Worm (Caenorhabditis elegans) whole organism, L3 larva: ENCODE measurements around the gene C04E7.5.
A peak's percentile ranks its signal among the peaks of the same experiment; 100 is the strongest.

Experiments used
- ZK546.5 ChIP-seq: sonication (generic microtip); optimal IDR thresholded peaks from 2 replicates; lab custom pipeline; 2017; ENCODE audit warnings: missing biosample characterization, missing genetic modification characterization
- aly-2 ChIP-seq: fragments of 150-350 bp; optimal IDR thresholded peaks from 2 replicates; lab custom pipeline; 2014; ENCODE audit warnings: missing biosample characterization, missing genetic modification characterization
- ama-1 ChIP-seq: fragments of 150-350 bp; optimal IDR thresholded peaks from 2 replicates; lab custom pipeline; 2018
- ceh-28 ChIP-seq: fragments of 150-350 bp; optimal IDR thresholded peaks from 2 replicates; lab custom pipeline; 2014; ENCODE audit warnings: missing biosample characterization, missing genetic modification reagents, missing genetic modification characterization
- ceh-82 ChIP-seq: fragments of 150-350 bp; optimal IDR thresholded peaks from 2 replicates; lab custom pipeline; 2014; ENCODE audit warnings: missing biosample characterization, missing genetic modification characterization
- daf-12 ChIP-seq: fragments of 150-350 bp; optimal IDR thresholded peaks from 2 replicates; lab custom pipeline; 2014; ENCODE audit warnings: missing biosample characterization, missing genetic modification reagents, missing genetic modification characterization
- egl-27 ChIP-seq: sonication (generic microtip); optimal IDR thresholded peaks from 4 replicates; lab custom pipeline; 2017; ENCODE audit warnings: missing biosample characterization, missing genetic modification reagents, missing genetic modification characterization
- egl-5 ChIP-seq: fragments of 150-350 bp; optimal IDR thresholded peaks from 2 replicates; lab custom pipeline; 2017; ENCODE audit warnings: missing biosample characterization, missing genetic modification reagents, missing genetic modification characterization, inconsistent platforms
- elt-1 ChIP-seq: fragments of 150-350 bp; optimal IDR thresholded peaks from 2 replicates; lab custom pipeline; 2014; ENCODE audit warnings: missing biosample characterization, missing genetic modification characterization
- elt-2 ChIP-seq: sonication (generic microtip); optimal IDR thresholded peaks from 2 replicates; lab custom pipeline; 2016; ENCODE audit warnings: missing genetic modification reagents, mild to moderate bottlenecking, missing genetic modification characterization, missing compliant biosample characterization
- elt-3 ChIP-seq, 3 experiments: fragments of 150-350 bp in 1 of 3; sonication (generic microtip) in 2 of 3; optimal IDR thresholded peaks; 2 replicates in 2 of 3; 4 replicates in 1 of 3; lab custom pipeline; 2014 to 2017; ENCODE audit warnings: missing biosample characterization in 3 of 3, missing genetic modification characterization in 3 of 3
- eor-1 ChIP-seq, 2 experiments: fragments of 150-350 bp; optimal IDR thresholded peaks; 2 replicates each; lab custom pipeline; 2014 to 2018; ENCODE audit warnings: missing biosample characterization in 2 of 2, missing genetic modification characterization in 2 of 2
- fkh-2 ChIP-seq: fragments of 150-350 bp; optimal IDR thresholded peaks from 2 replicates; lab custom pipeline; 2014; ENCODE audit warnings: missing biosample characterization, missing genetic modification reagents, missing genetic modification characterization
- hmg-11 ChIP-seq: sonication (generic microtip); optimal IDR thresholded peaks from 2 replicates; lab custom pipeline; 2016; ENCODE audit warnings: missing genetic modification characterization, missing compliant biosample characterization
- jun-1 ChIP-seq: fragments of 150-350 bp; optimal IDR thresholded peaks from 2 replicates; lab custom pipeline; 2014; ENCODE audit warnings: missing biosample characterization, missing genetic modification reagents, missing genetic modification characterization
- lin-15B ChIP-seq: fragments of 150-350 bp; optimal IDR thresholded peaks from 2 replicates; lab custom pipeline; 2014; ENCODE audit warnings: missing biosample characterization, missing genetic modification characterization
- lsy-12 ChIP-seq: sonication (generic microtip); optimal IDR thresholded peaks from 2 replicates; lab custom pipeline; 2016; ENCODE audit warnings: mild to moderate bottlenecking, missing genetic modification characterization, missing compliant biosample characterization
- nhr-11 ChIP-seq: fragments of 150-350 bp; optimal IDR thresholded peaks from 2 replicates; lab custom pipeline; 2014; ENCODE audit warnings: missing biosample characterization, missing genetic modification characterization
- nhr-12 ChIP-seq: fragments of 150-350 bp; optimal IDR thresholded peaks from 2 replicates; lab custom pipeline; 2014; ENCODE audit warnings: missing biosample characterization, missing genetic modification characterization
- nhr-23 ChIP-seq: fragments of 150-350 bp; optimal IDR thresholded peaks from 2 replicates; lab custom pipeline; 2014; ENCODE audit warnings: missing biosample characterization, missing genetic modification reagents, missing genetic modification characterization
- nhr-237 ChIP-seq: fragments of 150-350 bp; optimal IDR thresholded peaks from 2 replicates; lab custom pipeline; 2014; ENCODE audit warnings: missing biosample characterization, missing genetic modification characterization
- nhr-28 ChIP-seq: fragments of 150-350 bp; optimal IDR thresholded peaks from 2 replicates; lab custom pipeline; 2014; ENCODE audit warnings: missing biosample characterization, missing genetic modification characterization
- nhr-43 ChIP-seq: sonication (generic microtip); optimal IDR thresholded peaks from 2 replicates; lab custom pipeline; 2016; ENCODE audit warnings: mild to moderate bottlenecking, missing genetic modification characterization, missing compliant biosample characterization; ENCODE audit not compliant: poor library complexity, severe bottlenecking
- nhr-67 ChIP-seq: fragments of 150-350 bp; optimal IDR thresholded peaks from 2 replicates; lab custom pipeline; 2014; ENCODE audit warnings: missing biosample characterization, missing genetic modification characterization
- nhr-76 ChIP-seq: fragments of 150-350 bp; sonication (generic microtip); optimal IDR thresholded peaks from 5 replicates; lab custom pipeline; 2014; ENCODE audit warnings: missing biosample characterization, missing genetic modification characterization
- pha-4 ChIP-seq: fragments of 150-350 bp; optimal IDR thresholded peaks from 2 replicates; lab custom pipeline; 2014; ENCODE audit warnings: missing biosample characterization, missing genetic modification reagents, missing genetic modification characterization
- pqm-1 ChIP-seq: fragments of 150-350 bp; optimal IDR thresholded peaks from 2 replicates; lab custom pipeline; 2017; ENCODE audit warnings: missing biosample characterization, missing genetic modification characterization, inconsistent platforms
- sea-2 ChIP-seq: fragments of 150-350 bp; sonication (generic microtip); optimal IDR thresholded peaks from 4 replicates; lab custom pipeline; 2014; ENCODE audit warnings: missing biosample characterization, missing genetic modification reagents, missing genetic modification characterization
- snpc-4 ChIP-seq: fragments of 150-350 bp; optimal IDR thresholded peaks from 2 replicates; lab custom pipeline; 2014; ENCODE audit warnings: missing biosample characterization, missing genetic modification characterization
- tbx-2 ChIP-seq: sonication (generic microtip); optimal IDR thresholded peaks from 2 replicates; lab custom pipeline; 2016; ENCODE audit warnings: mild to moderate bottlenecking, missing genetic modification characterization, missing compliant biosample characterization
- unc-62 ChIP-seq: fragments of 150-350 bp; sonication (generic microtip); optimal IDR thresholded peaks from 4 replicates; lab custom pipeline; 2014; ENCODE audit warnings: missing biosample characterization, missing genetic modification reagents, missing genetic modification characterization
- ztf-11 ChIP-seq: fragments of 150-350 bp; optimal IDR thresholded peaks from 2 replicates; lab custom pipeline; 2014; ENCODE audit warnings: missing biosample characterization, missing genetic modification characterization

C04E7.5 gene

ce11 chrX:353134-353669, 7.4 kb upstream of the C04E7.5 start, which contains the start of gene sor-3 (continued):
- TF ChIP-seq nhr-43 (tag; lab: Kevin White, UChicago): peak; percentile 75
- peak; percentile 28 for TF ChIP-seq nhr-11
- TF ChIP-seq fkh-2: no peak
- TF ChIP-seq elt-2 (tag; lab: Kevin White, UChicago): peak; percentile 61
- TF ChIP-seq ceh-82: peak; percentile 67
- TF ChIP-seq nhr-23 (tag; lab: Kevin White, UChicago): peak; percentile 67
- no peak for TF ChIP-seq nhr-67
- TF ChIP-seq egl-5 (tag; lab: Kevin White, UChicago): peak; percentile 71

ce11 chrX:357792-358191, 2.8 kb upstream of the C04E7.5 start, which contains the start of gene C04E7.1:
TSS of gene C04E7.1 (plus strand) at chrX:358092.
- TF ChIP-seq egl-27 (tag; lab: Kevin White, UChicago): no peak
- TF ChIP-seq daf-12 (tag; lab: Kevin White, UChicago): no peak
- no peak for TF ChIP-seq ztf-11 (tag; lab: Kevin White, UChicago)
- TF ChIP-seq ama-1 (lab: Kevin White, UChicago): no peak
- TF ChIP-seq elt-1 (tag; lab: Kevin White, UChicago): no peak
- TF ChIP-seq snpc-4 (tag; lab: Kevin White, UChicago): no peak
- no peak for TF ChIP-seq nhr-12 (tag; lab: Kevin White, UChicago)
- no peak for TF ChIP-seq eor-1 (tag; optimal IDR thresholded peaks at IDR 0.05; lab: Kevin White, UChicago)
- no peak for TF ChIP-seq lin-15B (tag; lab: Kevin White, UChicago)
- TF ChIP-seq sea-2: no peak

- TF ChIP-seq hmg-11 (tag; lab: Kevin White, UChicago): peak; percentile 55
- no peak for TF ChIP-seq lsy-12 (tag; lab: Kevin White, UChicago)
- no peak for TF ChIP-seq egl-5 (tag; lab: Kevin White, UChicago)
- TF ChIP-seq unc-62: no peak
- no peak for TF ChIP-seq ceh-82
- no peak for TF ChIP-seq sea-2
- TF ChIP-seq nhr-237 (tag; lab: Kevin White, UChicago): no peak
- TF ChIP-seq nhr-76: no peak
Observed at ce11 chrX:369923-370322, 9.3 kb downstream of the C04E7.5 start.

- TF ChIP-seq aly-2 (tag; lab: Kevin White, UChicago): no peak
- no peak for TF ChIP-seq nhr-12 (tag; lab: Kevin White, UChicago)
- TF ChIP-seq pqm-1: no peak
- TF ChIP-seq ceh-28: no peak
- no peak for TF ChIP-seq ama-1 (lab: Kevin White, UChicago)
- no peak for TF ChIP-seq lin-15B (tag; lab: Kevin White, UChicago)
- no peak for TF ChIP-seq nhr-28 (tag; lab: Kevin White, UChicago)
- TF ChIP-seq ceh-82: no peak
- TF ChIP-seq nhr-237 (tag; lab: Kevin White, UChicago): no peak
- no peak for TF ChIP-seq jun-1 (tag; lab: Kevin White, UChicago)
- TF ChIP-seq snpc-4 (tag; lab: Kevin White, UChicago): no peak
- TF ChIP-seq ZK546.5 (tag; lab: Kevin White, UChicago): no peak
Observed at ce11 chrX:371761-372285, 11.2 kb downstream of the C04E7.5 start, which contains the start of gene nrde-3. TSS of gene nrde-3 (plus strand) at chrX:372235.

ce11 chrX:380505-380904, 19.9 kb downstream of the C04E7.5 start, which contains the start of gene R04A9.3:
TSS of gene R04A9.3 (minus strand) at chrX:380605.
- TF ChIP-seq pqm-1 (no peak), lsy-12 (tag; lab: Kevin White, UChicago) (no peak), tbx-2 (tag; lab: Kevin White, UChicago) (no peak), elt-3 (tag; optimal IDR thresholded peaks at IDR 0.05; lab: Kevin White, UChicago) (no peak), snpc-4 (tag; lab: Kevin White, UChicago) (no peak), nhr-67 (no peak), unc-62 (no peak)

ce11 chrX:381029-381428, 20.4 kb downstream of the C04E7.5 start:
- TF ChIP-seq egl-5 (tag; lab: Kevin White, UChicago) (no peak), lin-15B (tag; lab: Kevin White, UChicago) (peak; percentile 1), hmg-11 (tag; lab: Kevin White, UChicago) (peak; percentile 56), pha-4 (peak; percentile 3), ama-1 (lab: Kevin White, UChicago) (no peak)
